Worm (Caenorhabditis elegans): ENCODE results near the gene ttr-42.

DNA sequence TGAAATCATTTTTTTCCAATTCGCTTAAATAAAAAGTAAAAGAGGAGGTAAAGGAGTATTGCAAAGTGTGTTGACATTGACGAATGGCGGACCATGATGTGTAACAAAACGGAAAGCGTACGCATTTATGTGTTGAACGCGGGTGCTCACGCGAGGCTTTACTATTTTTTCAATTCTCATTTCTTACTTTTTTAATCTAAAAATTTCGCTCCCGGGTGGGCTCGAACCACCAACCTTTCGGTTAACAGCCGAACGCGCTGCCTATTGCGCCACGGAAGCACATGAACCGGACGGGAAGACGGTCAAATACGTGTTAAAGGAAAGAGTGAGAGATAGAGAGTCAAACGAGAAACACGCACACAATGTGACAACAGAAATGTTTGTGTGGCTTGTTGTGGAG lies 28.2 kb upstream of the ttr-42 start:
- TF ChIP-seq him-1 (tag; optimal IDR thresholded peaks at IDR 0.05) (peak; percentile 69), dao-5 (tag; optimal IDR thresholded peaks at IDR 0.05) (peak; percentile 52)

All from whole organism, L4/young adult.